Worm (Caenorhabditis elegans) whole organism, L1 larva: ENCODE data around the gene str-123.

Experiments used
- F16B12.6 ChIP-seq: fragments of 150-350 bp; optimal IDR thresholded peaks from 2 replicates; lab custom pipeline; 2014; ENCODE audit warnings: missing biosample characterization, missing genetic modification characterization
- aha-1 ChIP-seq: fragments of 150-350 bp; optimal IDR thresholded peaks from 2 replicates; lab custom pipeline; 2014; ENCODE audit warnings: missing biosample characterization, missing genetic modification characterization
- alr-1 ChIP-seq: fragments of 200-800 bp; sonication (Bioruptor generic); optimal IDR thresholded peaks from 2 replicates; lab custom pipeline; 2018; ENCODE audit warnings: borderline replicate concordance, mild to moderate bottlenecking, missing genetic modification characterization, missing compliant biosample characterization
- aly-2 ChIP-seq: fragments of 150-350 bp; optimal IDR thresholded peaks from 2 replicates; lab custom pipeline; 2014; ENCODE audit warnings: missing biosample characterization, missing genetic modification characterization
- ceh-63 ChIP-seq: fragments of 200-800 bp; sonication (Bioruptor generic); optimal IDR thresholded peaks from 2 replicates; lab custom pipeline; 2018; ENCODE audit warnings: mild to moderate bottlenecking, missing genetic modification characterization, missing compliant biosample characterization
- ceh-88 ChIP-seq: fragments of 200-800 bp; sonication (Bioruptor generic); IDR thresholded peaks from 2 replicates; pipeline ENCODE4 v1.3.6; 2022; ENCODE audit warnings: missing genetic modification characterization, missing compliant biosample characterization
- ceh-90 ChIP-seq: sonication (generic microtip); optimal IDR thresholded peaks from 2 replicates; lab custom pipeline; 2016; ENCODE audit warnings: missing genetic modification characterization, missing compliant biosample characterization
- ces-1 ChIP-seq: fragments of 150-350 bp; optimal IDR thresholded peaks from 2 replicates; lab custom pipeline; 2014; ENCODE audit warnings: missing biosample characterization, missing genetic modification reagents, missing genetic modification characterization
- dpl-1 ChIP-seq, 3 experiments: fragments of 150-350 bp in 2 of 3; sonication (generic microtip) in 1 of 3; optimal IDR thresholded peaks; 2 replicates each; lab custom pipeline; 2014 to 2017; ENCODE audit warnings: missing biosample characterization in 3 of 3, missing genetic modification characterization in 3 of 3, missing genetic modification reagents in 3 of 3
- efl-1 ChIP-seq, 4 experiments: fragments of 150-350 bp; optimal IDR thresholded peaks in 3 of 4; peaks in 1 of 4; 1 replicate in 1 of 4; 2 replicates in 3 of 4; lab custom pipeline; 2014; ENCODE audit warnings: missing biosample characterization in 2 of 4, missing genetic modification characterization in 2 of 4, missing genetic modification reagents in 2 of 4
- efl-3 ChIP-seq: fragments of 200-800 bp; sonication (Bioruptor generic); optimal IDR thresholded peaks from 2 replicates; lab custom pipeline; 2018; ENCODE audit warnings: mild to moderate bottlenecking, missing genetic modification characterization, missing compliant biosample characterization
- fkh-10 ChIP-seq: sonication (generic microtip); optimal IDR thresholded peaks from 2 replicates; lab custom pipeline; 2017; ENCODE audit warnings: missing biosample characterization, missing genetic modification reagents, missing genetic modification characterization
- fkh-4 ChIP-seq: sonication (generic microtip); optimal IDR thresholded peaks from 2 replicates; lab custom pipeline; 2016; ENCODE audit warnings: missing compliant biosample characterization, missing genetic modification characterization, borderline replicate concordance
- fkh-8 ChIP-seq: sonication (generic microtip); optimal IDR thresholded peaks from 2 replicates; lab custom pipeline; 2016; ENCODE audit warnings: mild to moderate bottlenecking, missing genetic modification characterization, missing compliant biosample characterization
- fos-1 ChIP-seq: fragments of 150-350 bp; optimal IDR thresholded peaks from 2 replicates; lab custom pipeline; 2014; ENCODE audit warnings: missing biosample characterization, missing genetic modification characterization
- grh-1 ChIP-seq: fragments of 200-800 bp; sonication (Bioruptor generic); IDR thresholded peaks from 2 replicates; pipeline ENCODE4 v1.3.6; 2022; ENCODE audit warnings: missing genetic modification reagents, missing genetic modification characterization, missing compliant biosample characterization
- hlh-17 ChIP-seq: fragments of 200-800 bp; sonication (Bioruptor generic); optimal IDR thresholded peaks from 2 replicates; lab custom pipeline; 2018; ENCODE audit warnings: missing genetic modification characterization, mild to moderate bottlenecking, missing compliant biosample characterization, moderate library complexity, borderline replicate concordance
- hpl-2 ChIP-seq: fragments of 150-350 bp; optimal IDR thresholded peaks from 2 replicates; lab custom pipeline; 2014; ENCODE audit warnings: missing biosample characterization, missing genetic modification reagents, missing genetic modification characterization
- irx-1 ChIP-seq: sonication (generic microtip); optimal IDR thresholded peaks from 2 replicates; lab custom pipeline; 2016; ENCODE audit warnings: missing genetic modification characterization, missing compliant biosample characterization
- jun-1 ChIP-seq: fragments of 150-350 bp; optimal IDR thresholded peaks from 2 replicates; lab custom pipeline; 2014; ENCODE audit warnings: missing biosample characterization, missing genetic modification reagents, missing genetic modification characterization
- lin-13 ChIP-seq: fragments of 150-350 bp; optimal IDR thresholded peaks from 2 replicates; lab custom pipeline; 2014; ENCODE audit warnings: missing biosample characterization, missing genetic modification reagents, missing genetic modification characterization
- lin-14 ChIP-seq: fragments of 200-800 bp; sonication (Bioruptor generic); optimal IDR thresholded peaks from 2 replicates; lab custom pipeline; 2018; ENCODE audit warnings: mild to moderate bottlenecking, missing genetic modification characterization, moderate library complexity, missing compliant biosample characterization
- lin-39 ChIP-seq: fragments of 150-350 bp; optimal IDR thresholded peaks from 2 replicates; lab custom pipeline; 2014; ENCODE audit warnings: missing biosample characterization, missing genetic modification reagents, missing genetic modification characterization
- lir-3 ChIP-seq: sonication (generic microtip); optimal IDR thresholded peaks from 2 replicates; lab custom pipeline; 2016; ENCODE audit warnings: mild to moderate bottlenecking, missing genetic modification characterization, moderate library complexity, missing compliant biosample characterization; ENCODE audit not compliant: poor library complexity
- lsy-2 ChIP-seq, 2 experiments: fragments of 150-350 bp; optimal IDR thresholded peaks; 2 replicates each; lab custom pipeline; 2014; ENCODE audit warnings: missing biosample characterization in 2 of 2, missing genetic modification characterization in 2 of 2
- mab-9 ChIP-seq: fragments of 200-800 bp; sonication (Bioruptor generic); IDR thresholded peaks from 2 replicates; pipeline ENCODE4 v1.3.6; 2022; ENCODE audit warnings: missing genetic modification reagents, missing genetic modification characterization, missing compliant biosample characterization
- mdl-1 ChIP-seq, 2 experiments: fragments of 150-350 bp; optimal IDR thresholded peaks; 2 replicates each; lab custom pipeline; 2014 to 2017; ENCODE audit warnings: missing biosample characterization in 2 of 2, missing genetic modification characterization in 2 of 2, inconsistent platforms in 1 of 2
- mep-1 ChIP-seq: fragments of 150-350 bp; optimal IDR thresholded peaks from 2 replicates; lab custom pipeline; 2014; ENCODE audit warnings: missing biosample characterization, missing genetic modification characterization
- nhr-11 ChIP-seq: fragments of 150-350 bp; optimal IDR thresholded peaks from 2 replicates; lab custom pipeline; 2014; ENCODE audit warnings: missing biosample characterization, missing genetic modification characterization
- nhr-71 ChIP-seq: sonication (generic microtip); optimal IDR thresholded peaks from 2 replicates; lab custom pipeline; 2016; ENCODE audit warnings: mild to moderate bottlenecking, missing genetic modification characterization, moderate library complexity, missing compliant biosample characterization
- nhr-84 ChIP-seq: sonication (generic microtip); optimal IDR thresholded peaks from 2 replicates; lab custom pipeline; 2017; ENCODE audit warnings: missing biosample characterization, missing genetic modification characterization
- nhr-85 ChIP-seq: sonication (generic microtip); peaks from one replicate; lab custom pipeline; 2016; ENCODE audit warnings: missing genetic modification characterization, inconsistent platforms, missing compliant biosample characterization
- nhr-90 ChIP-seq: sonication (generic microtip); optimal IDR thresholded peaks from 2 replicates; lab custom pipeline; 2016; ENCODE audit warnings: mild to moderate bottlenecking, missing genetic modification characterization, missing compliant biosample characterization; ENCODE audit not compliant: poor library complexity
- pag-3 ChIP-seq: sonication (generic microtip); optimal IDR thresholded peaks from 2 replicates; lab custom pipeline; 2017; ENCODE audit warnings: missing genetic modification characterization, mild to moderate bottlenecking, missing compliant biosample characterization, antibody characterized with exemption, borderline replicate concordance; ENCODE audit not compliant: insufficient read depth
- sptf-1 ChIP-seq: fragments of 150-350 bp; optimal IDR thresholded peaks from 2 replicates; lab custom pipeline; 2014; ENCODE audit warnings: missing biosample characterization, missing genetic modification characterization
- swsn-7 ChIP-seq: sonication (generic microtip); optimal IDR thresholded peaks from 2 replicates; lab custom pipeline; 2016; ENCODE audit warnings: missing genetic modification characterization, missing compliant biosample characterization
- unc-62 ChIP-seq: fragments of 150-350 bp; optimal IDR thresholded peaks from 2 replicates; lab custom pipeline; 2014; ENCODE audit warnings: missing biosample characterization, missing genetic modification reagents, missing genetic modification characterization
- unc-86 ChIP-seq: sonication (generic microtip); optimal IDR thresholded peaks from 2 replicates; lab custom pipeline; 2016; ENCODE audit warnings: missing genetic modification characterization, missing compliant biosample characterization
- vab-15 ChIP-seq: sonication (generic microtip); optimal IDR thresholded peaks from 2 replicates; lab custom pipeline; 2017; ENCODE audit warnings: missing genotype, mild to moderate bottlenecking, missing genetic modification characterization, missing compliant biosample characterization
- xbp-1 ChIP-seq: sonication (generic microtip); optimal IDR thresholded peaks from 2 replicates; lab custom pipeline; 2016; ENCODE audit warnings: missing genetic modification characterization, missing compliant biosample characterization
- zag-1 ChIP-seq: fragments of 150-350 bp; optimal IDR thresholded peaks from 2 replicates; lab custom pipeline; 2014; ENCODE audit warnings: missing biosample characterization, missing genetic modification characterization
- zip-4 ChIP-seq: fragments of 200-800 bp; sonication (Bioruptor generic); optimal IDR thresholded peaks from 2 replicates; lab custom pipeline; 2018; ENCODE audit warnings: mild to moderate bottlenecking, missing genetic modification characterization, moderate library complexity, missing compliant biosample characterization
- ztf-11 ChIP-seq, 2 experiments: sonication (generic microtip); optimal IDR thresholded peaks; 2 replicates each; lab custom pipeline; 2016 to 2017; ENCODE audit warnings: missing genetic modification characterization in 2 of 2, missing biosample characterization in 1 of 2, missing compliant biosample characterization in 1 of 2

The str-123 gene

DNA sequence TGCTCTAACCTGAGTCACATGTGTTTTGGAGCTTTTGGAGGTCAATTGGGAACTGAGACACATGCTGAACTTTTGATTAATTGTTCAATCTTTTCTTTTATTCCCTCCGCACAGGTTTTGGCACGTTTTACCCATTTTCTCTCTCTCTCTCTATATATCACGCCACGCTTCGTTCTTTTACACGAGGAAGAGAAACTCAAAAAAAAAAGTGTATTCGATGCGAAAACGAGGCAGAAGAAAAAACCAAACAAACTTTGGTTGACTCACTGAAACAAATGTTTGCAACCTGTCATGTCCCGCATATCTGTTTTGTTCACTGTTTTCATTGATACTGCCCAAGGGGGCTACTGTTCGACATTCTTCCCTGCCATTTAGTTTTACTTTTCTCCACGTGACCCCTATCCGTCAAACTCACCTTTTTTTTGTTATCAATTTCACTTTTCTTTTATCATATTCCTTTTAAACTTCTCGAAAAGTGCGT is 28.8 kb upstream of the str-123 start (continued):
- TF ChIP-seq unc-62 (GFP tag; lab: Kevin White, UChicago) (no peak), efl-3 (GFP tag; lab: Kevin White, UChicago) (no peak), lsy-2 (tag; optimal IDR thresholded peaks at IDR 0.05; lab: Kevin White, UChicago) (peak; percentile 29 to 30), ceh-90 (tag; lab: Kevin White, UChicago) (no peak), jun-1 (tag; lab: Kevin White, UChicago) (no peak), nhr-71 (peak; percentile 82), nhr-85 (tag; lab: Kevin White, UChicago) (peak; percentile 90), dpl-1 (GFP tag; optimal IDR thresholded peaks at IDR 0.05; lab: Kevin White, UChicago) (no peak), ces-1 (no peak), F16B12.6 (tag; lab: Kevin White, UChicago) (no peak), lin-14 (GFP tag; lab: Kevin White, UChicago) (peak; percentile 83), nhr-90 (tag; lab: Kevin White, UChicago) (peak; percentile 26), aha-1 (tag; lab: Kevin White, UChicago) (no peak), alr-1 (tag; lab: Kevin White, UChicago) (no peak), fkh-8 (tag; lab: Kevin White, UChicago) (no peak), mdl-1 (tag; optimal IDR thresholded peaks at IDR 0.05; lab: Kevin White, UChicago) (peak in 1 of 2 experiments; percentile 42), fos-1 (tag; lab: Kevin White, UChicago) (no peak), nhr-11 (no peak), nhr-84 (tag; lab: Kevin White, UChicago) (no peak), grh-1 (GFP tag; lab: Robert Waterston, UW) (peak; percentile 32; the same call in 1 of the 2 replicates), fkh-4 (tag; lab: Kevin White, UChicago) (peak; percentile 48), ceh-63 (GFP tag; lab: Kevin White, UChicago) (no peak), zip-4 (no peak), fkh-10 (GFP tag; lab: Kevin White, UChicago) (no peak), vab-15 (tag; lab: Kevin White, UChicago) (peak; percentile 16)

DNA sequence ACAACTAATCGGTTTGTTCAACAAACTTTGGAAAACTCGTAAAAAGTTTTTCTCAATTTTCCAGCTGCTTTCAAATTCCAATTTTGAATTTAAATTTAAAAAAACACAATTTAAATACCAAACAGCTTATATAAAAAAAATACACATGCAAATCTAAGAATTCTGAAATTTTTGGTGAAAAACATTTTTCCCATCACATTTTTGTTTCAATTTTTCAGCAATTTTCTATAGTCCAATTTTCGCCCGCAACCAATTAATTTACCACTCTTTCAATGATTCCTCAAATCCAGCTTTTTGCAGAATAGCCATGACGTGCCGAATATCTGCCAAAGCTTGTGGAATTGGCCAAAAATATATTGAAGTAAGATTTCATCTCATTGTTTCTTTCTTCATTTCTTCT is 28.4 kb upstream of the str-123 start, which contains the start of gene cept-1:
Gene cept-1, plus strand, starts transcription at position 301 of the 400 bp plus-strand sequence.
- no peak for TF ChIP-seq nhr-11
- no peak for TF ChIP-seq hpl-2 (GFP tag; lab: Kevin White, UChicago)
- no peak for TF ChIP-seq mep-1 (tag; lab: Kevin White, UChicago)
- no peak for TF ChIP-seq fkh-4 (tag; lab: Kevin White, UChicago)
- no peak for TF ChIP-seq unc-86
- TF ChIP-seq vab-15 (tag; lab: Kevin White, UChicago), result no peak
- TF ChIP-seq xbp-1, result no peak
- TF ChIP-seq mab-9 (GFP tag; lab: Robert Waterston, UW), result no peak
- TF ChIP-seq zag-1 (tag; lab: Kevin White, UChicago), result no peak
- no peak for TF ChIP-seq ceh-90 (tag; lab: Kevin White, UChicago)
- no peak for TF ChIP-seq lir-3 (tag; lab: Kevin White, UChicago)
- TF ChIP-seq pag-3 (tag; lab: Kevin White, UChicago), result no peak
- TF ChIP-seq irx-1 (tag; lab: Kevin White, UChicago), result no peak
- no peak for TF ChIP-seq aly-2
- no peak for TF ChIP-seq jun-1 (tag; lab: Kevin White, UChicago)
- no peak for TF ChIP-seq swsn-7 (tag; lab: Kevin White, UChicago)

DNA sequence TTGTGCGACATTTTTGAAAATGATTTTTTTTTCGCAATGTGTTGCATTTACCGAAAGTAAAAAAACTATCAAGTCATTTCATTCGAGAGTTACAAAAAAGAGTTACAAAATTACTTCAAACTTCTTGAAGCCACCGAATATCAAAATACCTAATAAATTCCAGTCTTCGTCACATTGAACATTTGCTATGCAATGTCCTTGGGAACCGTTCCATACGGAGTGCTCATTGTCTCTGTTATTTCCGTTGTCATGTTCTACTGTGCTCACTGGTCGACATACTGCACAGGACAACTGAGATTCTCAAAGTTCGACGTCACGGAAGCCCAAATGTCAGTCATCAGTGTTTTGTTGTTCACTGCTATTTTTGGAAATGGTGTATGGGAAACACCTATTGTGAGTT is 26.1 kb upstream of the str-123 start:
- TF ChIP-seq hlh-17 (GFP tag; lab: Kevin White, UChicago) (no peak), lin-13 (no peak), lin-39 (tag; lab: Kevin White, UChicago) (no peak), ceh-88 (GFP tag; lab: Robert Waterston, UW) (no peak), fkh-10 (GFP tag; lab: Kevin White, UChicago) (no peak), unc-86 (no peak), ztf-11 (tag; optimal IDR thresholded peaks at IDR 0.05; lab: Kevin White, UChicago) (no peak), sptf-1 (tag; lab: Kevin White, UChicago) (no peak), vab-15 (tag; lab: Kevin White, UChicago) (no peak), efl-1 (optimal IDR thresholded peaks at IDR 0.05; lab: Kevin White, UChicago) (no peak), efl-1 (GFP tag; optimal IDR thresholded peaks at IDR 0.05 in 1 of 2; lab: Kevin White, UChicago) (no peak)
